Worm (Caenorhabditis elegans): ENCODE data around the gene arx-6.

- no peak for TF ChIP-seq dao-5 (tag; optimal IDR thresholded peaks at IDR 0.05)
- no peak for TF ChIP-seq him-1 (tag; optimal IDR thresholded peaks at IDR 0.05)
These were observed 35.3 kb downstream of the arx-6 start for ce11 chrIII:4913736-4914135.

All from whole organism, L4/young adult.